Fruit fly (Drosophila melanogaster) whole organism, embryonic: ENCODE data around the gene CG4009.

ENCODE experiments used
- CG12104 ChIP-seq: fragments of 200-800 bp; sonication (Bioruptor generic); optimal IDR thresholded peaks from 3 replicates; lab custom pipeline; 2016; ENCODE audit warnings: missing biosample characterization, missing genetic modification characterization
- CG2116 ChIP-seq: fragments of 200-800 bp; sonication (Bioruptor generic); optimal IDR thresholded peaks from 3 replicates; lab custom pipeline; 2018; ENCODE audit warnings: missing biosample characterization, mild to moderate bottlenecking, missing genetic modification characterization
- Camta ChIP-seq: fragments of 200-800 bp; sonication (Bioruptor generic); optimal IDR thresholded peaks from 2 replicates; lab custom pipeline; 2016; ENCODE audit warnings: missing biosample characterization, missing genetic modification characterization
- bab2 ChIP-seq: fragments of 200-800 bp; sonication (Bioruptor generic); optimal IDR thresholded peaks from 2 replicates; lab custom pipeline; 2016; ENCODE audit warnings: missing biosample characterization, missing genetic modification characterization
- en ChIP-seq: fragments of 200-800 bp; sonication (Bioruptor generic); optimal IDR thresholded peaks from 2 replicates; lab custom pipeline; 2016; ENCODE audit warnings: missing biosample characterization, missing genetic modification characterization
- eyg ChIP-seq: fragments of 200-800 bp; sonication (Bioruptor generic); optimal IDR thresholded peaks from 3 replicates; lab custom pipeline; 2016; ENCODE audit warnings: missing biosample characterization, missing genetic modification characterization
- pita ChIP-seq: fragments of 200-800 bp; sonication (Bioruptor generic); optimal IDR thresholded peaks from 2 replicates; lab custom pipeline; 2017; ENCODE audit warnings: missing biosample characterization, mild to moderate bottlenecking, missing genetic modification characterization
- sima ChIP-seq: fragments of 200-800 bp; sonication (Bioruptor generic); optimal IDR thresholded peaks from 2 replicates; lab custom pipeline; 2016; ENCODE audit warnings: missing biosample characterization, missing genetic modification characterization
- sqz ChIP-seq: fragments of 200-800 bp; sonication (Bioruptor generic); optimal IDR thresholded peaks from 3 replicates; lab custom pipeline; 2018; ENCODE audit warnings: missing biosample characterization, mild to moderate bottlenecking, missing genetic modification characterization

- no peak for TF ChIP-seq sqz (GFP tag; lab: Kevin White, UChicago)
- no peak for TF ChIP-seq pita (GFP tag; lab: Kevin White, UChicago)
- no peak for TF ChIP-seq Camta (GFP tag; lab: Kevin White, UChicago)
- TF ChIP-seq en (GFP tag; lab: Kevin White, UChicago) = no peak
- TF ChIP-seq eyg = no peak
- no peak for TF ChIP-seq bab2
- peak; percentile 49 for TF ChIP-seq CG12104 (GFP tag; lab: Kevin White, UChicago)
- TF ChIP-seq sima (GFP tag; lab: Kevin White, UChicago) = no peak
- peak; percentile 34 for TF ChIP-seq CG2116
Measured at dm6 chr3R:17072526-17073114, 36.8 kb upstream of the CG4009 start, which contains the start of the genes Ns1 and mRpS11.
